Fruit fly (Drosophila melanogaster) whole organism, embryonic: ENCODE measurements around the gene CG5910.

Source experiments
- CG10366 ChIP-seq: fragments of 200-800 bp; sonication (Bioruptor generic); IDR thresholded peaks from 2 replicates; pipeline ENCODE4 v1.3.6; 2022; ENCODE audit warnings: missing biosample characterization, missing genetic modification characterization
- CG11085 ChIP-seq: fragments of 200-800 bp; sonication (Bioruptor generic); IDR thresholded peaks from 2 replicates; pipeline ENCODE4 v1.3.6; 2022; ENCODE audit warnings: missing biosample characterization, missing genetic modification characterization
- CG12071 ChIP-seq: fragments of 200-800 bp; sonication (Bioruptor generic); optimal IDR thresholded peaks from 3 replicates; lab custom pipeline; 2018; ENCODE audit warnings: missing biosample characterization, mild to moderate bottlenecking, missing genetic modification characterization
- CG1233 ChIP-seq: fragments of 200-800 bp; sonication (Bioruptor generic); optimal IDR thresholded peaks from 4 replicates; lab custom pipeline; 2018; ENCODE audit warnings: missing biosample characterization, mild to moderate bottlenecking, missing genetic modification characterization
- CG14965 ChIP-seq: fragments of 200-800 bp; sonication (Bioruptor generic); optimal IDR thresholded peaks from 2 replicates; lab custom pipeline; 2016; ENCODE audit warnings: missing biosample characterization, missing genetic modification characterization, borderline replicate concordance
- CG1602 ChIP-seq: fragments of 200-800 bp; sonication (Bioruptor generic); optimal IDR thresholded peaks from 3 replicates; lab custom pipeline; 2016; ENCODE audit warnings: missing biosample characterization, missing genetic modification characterization
- CG16813 ChIP-seq: fragments of 200-800 bp; sonication (Bioruptor generic); IDR thresholded peaks from 3 replicates; pipeline ENCODE4 v1.3.6; 2022; ENCODE audit warnings: missing biosample characterization, missing genetic modification characterization; ENCODE audit not compliant: partially characterized antibody
- CG16815 ChIP-seq: fragments of 200-800 bp; sonication (Bioruptor generic); optimal IDR thresholded peaks from 3 replicates; lab custom pipeline; 2017; ENCODE audit warnings: missing biosample characterization, mild to moderate bottlenecking, missing genetic modification characterization
- CG18262 ChIP-seq: fragments of 200-800 bp; optimal IDR thresholded peaks from 3 replicates; lab custom pipeline; 2019; ENCODE audit warnings: missing biosample characterization, mild to moderate bottlenecking, missing genetic modification characterization, moderate library complexity
- CG1832 ChIP-seq: fragments of 200-800 bp; sonication (Bioruptor generic); optimal IDR thresholded peaks from 2 replicates; lab custom pipeline; 2017; ENCODE audit warnings: missing biosample characterization, mild to moderate bottlenecking, missing genetic modification characterization, inconsistent platforms
- CG31224 ChIP-seq: fragments of 200-800 bp; sonication (Bioruptor generic); IDR thresholded peaks from 2 replicates; pipeline ENCODE4 v1.3.6; 2022; ENCODE audit warnings: missing biosample characterization, missing genetic modification characterization
- CG3281 ChIP-seq: fragments of 200-800 bp; sonication (Bioruptor generic); optimal IDR thresholded peaks from 3 replicates; lab custom pipeline; 2017; ENCODE audit warnings: missing biosample characterization, mild to moderate bottlenecking, missing genetic modification characterization
- CG34422 ChIP-seq: fragments of 200-800 bp; sonication (Bioruptor generic); IDR thresholded peaks from 3 replicates; pipeline ENCODE4 v1.3.6; 2022; ENCODE audit warnings: missing biosample characterization, missing genetic modification characterization
- CG3995 ChIP-seq: fragments of 200-800 bp; sonication (Bioruptor generic); optimal IDR thresholded peaks from 3 replicates; lab custom pipeline; 2016; ENCODE audit warnings: missing biosample characterization, missing genetic modification characterization
- CG4424 ChIP-seq: fragments of 200-800 bp; sonication (Bioruptor generic); optimal IDR thresholded peaks from 3 replicates; lab custom pipeline; 2016; ENCODE audit warnings: missing biosample characterization, missing genetic modification characterization
- CG6175 ChIP-seq: fragments of 200-800 bp; sonication (Bioruptor generic); IDR thresholded peaks from 3 replicates; pipeline ENCODE4 v1.3.6; 2022; ENCODE audit warnings: missing biosample characterization, missing genetic modification characterization
- CG7372 ChIP-seq: fragments of 200-800 bp; sonication (Bioruptor generic); IDR thresholded peaks from 2 replicates; pipeline ENCODE4 v1.3.6; 2022; ENCODE audit warnings: missing biosample characterization, missing genetic modification characterization
- CG9215 ChIP-seq: fragments of 200-800 bp; sonication (Bioruptor generic); IDR thresholded peaks from 2 replicates; pipeline ENCODE4 v1.3.6; 2022; ENCODE audit warnings: missing biosample characterization, missing genetic modification characterization
- Chrac-16 ChIP-seq: fragments of 200-800 bp; sonication (Bioruptor generic); optimal IDR thresholded peaks from 3 replicates; lab custom pipeline; 2016; ENCODE audit warnings: missing biosample characterization, missing genetic modification characterization
- Dip2 ChIP-seq: fragments of 200-800 bp; sonication (Bioruptor generic); IDR thresholded peaks from 2 replicates; pipeline ENCODE4 v1.3.6; 2022; ENCODE audit warnings: missing biosample characterization, missing genetic modification characterization
- Ets97D ChIP-seq: fragments of 200-800 bp; sonication (Bioruptor generic); optimal IDR thresholded peaks from 3 replicates; lab custom pipeline; 2016; ENCODE audit warnings: missing biosample characterization, missing genetic modification characterization
- Hr39 ChIP-seq: fragments of >200 bp; optimal IDR thresholded peaks from 2 replicates; lab custom pipeline; 2017
- Lhr ChIP-seq: fragments of 200-800 bp; sonication (Bioruptor generic); optimal IDR thresholded peaks from 3 replicates; lab custom pipeline; 2017; ENCODE audit warnings: mild to moderate bottlenecking, missing biosample characterization, missing genetic modification reagents, missing genetic modification characterization
- MTF-1 ChIP-seq: fragments of 200-800 bp; sonication (Bioruptor generic); optimal IDR thresholded peaks from 2 replicates; lab custom pipeline; 2018; ENCODE audit warnings: missing biosample characterization, mild to moderate bottlenecking, missing genetic modification characterization, borderline replicate concordance
- Med ChIP-seq: fragments of 200-800 bp; sonication (Bioruptor generic); peaks from one replicate; lab custom pipeline; 2016; ENCODE audit warnings: missing biosample characterization, missing genetic modification characterization, mild to moderate bottlenecking, inconsistent platforms, moderate library complexity
- Neu2 ChIP-seq: fragments of 200-800 bp; sonication (Bioruptor generic); optimal IDR thresholded peaks from 3 replicates; lab custom pipeline; 2016; ENCODE audit warnings: missing biosample characterization, missing genetic modification characterization, borderline replicate concordance
- Oaz ChIP-seq: fragments of 200-800 bp; sonication (Bioruptor generic); IDR thresholded peaks from 2 replicates; pipeline ENCODE4 v1.3.6; 2022; ENCODE audit warnings: missing biosample characterization, missing genetic modification characterization
- Scr ChIP-seq: fragments of 200-800 bp; sonication (Bioruptor generic); IDR thresholded peaks from 2 replicates; pipeline ENCODE4 v1.3.6; 2022; ENCODE audit warnings: missing biosample characterization, missing genetic modification characterization; ENCODE audit not compliant: partially characterized antibody
- ato ChIP-seq: fragments of 200-800 bp; sonication (Bioruptor generic); IDR thresholded peaks from 2 replicates; pipeline ENCODE4 v1.3.6; 2022; ENCODE audit warnings: missing biosample characterization, missing genetic modification characterization; ENCODE audit not compliant: partially characterized antibody
- az2 ChIP-seq: fragments of 200-800 bp; sonication (Bioruptor generic); optimal IDR thresholded peaks from 3 replicates; lab custom pipeline; 2016; ENCODE audit warnings: missing biosample characterization, missing genetic modification characterization
- crp ChIP-seq, 2 experiments: fragments of 200-800 bp; sonication (Bioruptor generic); optimal IDR thresholded peaks; 2 replicates in 1 of 2; 3 replicates in 1 of 2; lab custom pipeline; 2017; ENCODE audit warnings: missing biosample characterization in 2 of 2, missing genetic modification characterization in 2 of 2, mild to moderate bottlenecking in 1 of 2, moderate library complexity in 1 of 2
- dan ChIP-seq: fragments of 200-800 bp; sonication (Bioruptor generic); IDR thresholded peaks from 2 replicates; pipeline ENCODE4 v1.3.6; 2022; ENCODE audit warnings: missing biosample characterization, missing genetic modification characterization
- dati ChIP-seq: fragments of 200-800 bp; sonication (Bioruptor generic); IDR thresholded peaks from 2 replicates; pipeline ENCODE4 v1.3.6; 2022; ENCODE audit warnings: missing biosample characterization, missing genetic modification characterization
- ems ChIP-seq: fragments of 200-800 bp; sonication (Bioruptor generic); optimal IDR thresholded peaks from 3 replicates; lab custom pipeline; 2016; ENCODE audit warnings: missing biosample characterization, missing genetic modification characterization
- ewg ChIP-seq: fragments of 200-800 bp; sonication (Bioruptor generic); optimal IDR thresholded peaks from 3 replicates; lab custom pipeline; 2017; ENCODE audit warnings: mild to moderate bottlenecking, missing biosample characterization, missing genetic modification reagents, missing genetic modification characterization
- eyg ChIP-seq: fragments of 200-800 bp; sonication (Bioruptor generic); optimal IDR thresholded peaks from 3 replicates; lab custom pipeline; 2016; ENCODE audit warnings: missing biosample characterization, missing genetic modification characterization
- gcm ChIP-seq: fragments of 200-800 bp; sonication (Bioruptor generic); optimal IDR thresholded peaks from 2 replicates; lab custom pipeline; 2019; ENCODE audit warnings: missing biosample characterization, mild to moderate bottlenecking, missing genetic modification characterization, moderate library complexity
- hkb ChIP-seq, 2 experiments: fragments of 200-800 bp in 1 of 2; fragments of >200 bp in 1 of 2; sonication (Bioruptor generic) in 1 of 2; IDR thresholded peaks in 1 of 2; optimal IDR thresholded peaks in 1 of 2; 2 replicates each; pipeline versions ENCODE4 v1.3.6 to Lab custom; 2017 to 2022; ENCODE audit warnings: missing biosample characterization in 1 of 2, missing genetic modification characterization in 1 of 2
- hth ChIP-seq: fragments of >200 bp; optimal IDR thresholded peaks from 2 replicates; lab custom pipeline; 2017; ENCODE audit warnings: inconsistent platforms
- lmd ChIP-seq: fragments of 200-800 bp; sonication (Bioruptor generic); IDR thresholded peaks from 2 replicates; pipeline ENCODE4 v1.3.6; 2022; ENCODE audit warnings: missing biosample characterization, missing genetic modification characterization
- mirr ChIP-seq: fragments of 200-800 bp; sonication (Bioruptor generic); optimal IDR thresholded peaks from 3 replicates; lab custom pipeline; 2018; ENCODE audit warnings: missing biosample characterization, mild to moderate bottlenecking, missing genetic modification characterization
- nerfin-1 ChIP-seq: fragments of 200-800 bp; sonication (Bioruptor generic); optimal IDR thresholded peaks from 3 replicates; lab custom pipeline; 2019; ENCODE audit warnings: missing biosample characterization, mild to moderate bottlenecking, missing genetic modification characterization, moderate library complexity
- nmo ChIP-seq: fragments of 200-800 bp; sonication (Bioruptor generic); optimal IDR thresholded peaks from 2 replicates; lab custom pipeline; 2018; ENCODE audit warnings: missing biosample characterization, mild to moderate bottlenecking, missing genetic modification characterization, moderate library complexity
- p53 ChIP-seq: fragments of 200-800 bp; sonication (Bioruptor generic); optimal IDR thresholded peaks from 2 replicates; lab custom pipeline; 2016; ENCODE audit warnings: missing biosample characterization, missing genetic modification characterization
- rib ChIP-seq: fragments of 200-800 bp; sonication (Bioruptor generic); IDR thresholded peaks from 2 replicates; pipeline ENCODE4 v1.3.6; 2022; ENCODE audit warnings: missing biosample characterization, missing genetic modification characterization
- slp2 ChIP-seq: fragments of 200-800 bp; sonication (Bioruptor generic); optimal IDR thresholded peaks from 2 replicates; lab custom pipeline; 2016; ENCODE audit warnings: missing biosample characterization, missing genetic modification characterization
- tx ChIP-seq: fragments of 200-800 bp; sonication (Bioruptor generic); optimal IDR thresholded peaks from 2 replicates; lab custom pipeline; 2016; ENCODE audit warnings: missing biosample characterization, missing genetic modification characterization
- wek ChIP-seq: fragments of 200-800 bp; sonication (Bioruptor generic); optimal IDR thresholded peaks from 3 replicates; lab custom pipeline; 2018; ENCODE audit warnings: missing biosample characterization, mild to moderate bottlenecking, missing genetic modification characterization, moderate library complexity

The CG5910 gene

DNA sequence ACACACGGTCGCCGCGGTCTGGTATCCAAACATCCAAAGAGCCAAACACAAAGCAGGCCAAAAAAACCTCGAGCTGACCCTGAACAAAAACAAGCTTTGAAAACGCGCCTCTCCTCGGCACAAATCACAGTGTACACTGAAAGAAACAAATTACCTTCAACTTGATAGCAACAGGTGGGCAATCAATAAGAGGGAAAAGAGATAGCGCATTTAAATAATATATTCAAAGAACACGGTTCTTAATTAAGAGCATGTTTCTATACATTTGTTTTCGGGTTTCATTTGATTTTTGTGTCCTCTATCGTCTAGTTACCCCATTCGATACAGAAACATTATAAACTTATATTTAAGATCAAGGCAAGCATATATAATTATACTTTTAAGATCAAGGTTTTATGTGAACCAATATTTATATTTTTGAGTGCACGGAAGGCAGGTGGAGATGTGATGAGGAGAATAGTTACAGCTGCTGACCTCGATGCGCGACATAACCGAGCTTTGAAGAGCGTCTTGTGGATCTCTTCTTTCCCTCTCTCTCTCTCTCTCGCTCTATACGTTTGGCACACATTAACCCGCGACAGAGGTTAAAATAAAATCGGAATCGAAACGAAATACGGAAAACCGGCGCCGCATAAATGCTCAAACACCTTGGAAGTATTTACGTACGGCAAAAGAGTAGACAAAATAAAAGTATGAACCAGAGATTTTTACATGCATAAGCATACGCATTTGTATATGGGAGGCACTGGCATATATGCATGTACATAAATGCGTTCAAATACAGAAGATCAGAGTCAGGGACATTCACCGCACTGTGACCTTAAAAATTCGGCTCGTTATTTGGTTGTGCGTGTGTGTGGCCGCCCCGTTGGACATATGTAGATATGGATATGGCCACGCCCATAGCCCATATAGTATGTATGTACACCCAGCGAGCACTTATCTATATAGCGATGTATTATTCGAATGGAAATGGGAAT is 43.7 kb upstream of the CG5910 start (continued):
- TF ChIP-seq hth (lab: Kevin White, UChicago) (no peak), Scr (GFP tag; lab: Robert Waterston, UW) (no peak), Neu2 (GFP tag; lab: Kevin White, UChicago) (no peak), CG31224 (GFP tag; lab: Robert Waterston, UW) (peak; percentile 60), CG18262 (tag; lab: Kevin White, UChicago) (peak; percentile 91), wek (peak; percentile 37), CG16813 (no peak), nmo (peak; percentile 91), gcm (GFP tag; lab: Kevin White, UChicago) (peak; percentile 84), CG3281 (peak; percentile 89), Hr39 (lab: Kevin White, UChicago) (no peak), tx (GFP tag; lab: Kevin White, UChicago) (peak; percentile 75), CG6175 (GFP tag; lab: Robert Waterston, UW) (no peak), dati (GFP tag; lab: Robert Waterston, UW) (0 out of 2 replicates have a peak, but pooled peaks have one; percentile 28), Med (GFP tag; lab: Kevin White, UChicago) (peak; percentile 93), CG11085 (no peak), MTF-1 (no peak), dan (GFP tag; lab: Robert Waterston, UW) (no peak), mirr (GFP tag; lab: Kevin White, UChicago) (peak; percentile 80), slp2 (GFP tag; lab: Kevin White, UChicago) (peak; percentile 57), Lhr (peak; percentile 43), CG7372 (GFP tag; lab: Robert Waterston, UW) (peak; percentile 71), CG3995 (peak; percentile 22), rib (GFP tag; lab: Robert Waterston, UW) (no peak), Chrac-16 (GFP tag; lab: Kevin White, UChicago) (peak; percentile 71), p53 (GFP tag; lab: Kevin White, UChicago) (peak; percentile 10), CG10366 (peak; percentile 67), CG4424 (peak; percentile 91), Oaz (peak; percentile 59), Dip2 (GFP tag; lab: Robert Waterston, UW) (no peak), CG9215 (GFP tag; lab: Robert Waterston, UW) (peak; percentile 67), eyg (GFP tag; lab: Kevin White, UChicago) (peak; percentile 47), CG16815 (GFP tag; lab: Kevin White, UChicago) (peak; percentile 60), CG1602 (GFP tag; lab: Kevin White, UChicago) (peak; percentile 85), Ets97D (peak; percentile 20), CG1832 (GFP tag; lab: Kevin White, UChicago) (peak; percentile 38), hkb (optimal IDR thresholded peaks at IDR 0.05; lab: Kevin White, UChicago) (no peak), hkb (GFP tag; IDR thresholded peaks at IDR 0.05; lab: Robert Waterston, UW) (peak; percentile 89), lmd (GFP tag; lab: Robert Waterston, UW) (peak; percentile 85), CG1233 (GFP tag; lab: Kevin White, UChicago) (peak; percentile 90), crp (GFP tag; optimal IDR thresholded peaks at IDR 0.05; lab: Kevin White, UChicago) (peak in 1 of 2 experiments; percentile 50), ems (peak; percentile 69), ato (GFP tag; lab: Robert Waterston, UW) (no peak), CG14965 (GFP tag; lab: Kevin White, UChicago) (peak; percentile 38), az2 (GFP tag; lab: Kevin White, UChicago) (peak; percentile 83), CG12071 (GFP tag; lab: Kevin White, UChicago) (peak; percentile 67), ewg (GFP tag; lab: Kevin White, UChicago) (peak; percentile 71), CG34422 (GFP tag; lab: Robert Waterston, UW) (peak; percentile 70; the same call in 2 of the 3 replicates), nerfin-1 (peak; percentile 84)
